Worm (Caenorhabditis elegans): Measurements from ENCODE around the gene let-721.

Gene let-721

DNA sequence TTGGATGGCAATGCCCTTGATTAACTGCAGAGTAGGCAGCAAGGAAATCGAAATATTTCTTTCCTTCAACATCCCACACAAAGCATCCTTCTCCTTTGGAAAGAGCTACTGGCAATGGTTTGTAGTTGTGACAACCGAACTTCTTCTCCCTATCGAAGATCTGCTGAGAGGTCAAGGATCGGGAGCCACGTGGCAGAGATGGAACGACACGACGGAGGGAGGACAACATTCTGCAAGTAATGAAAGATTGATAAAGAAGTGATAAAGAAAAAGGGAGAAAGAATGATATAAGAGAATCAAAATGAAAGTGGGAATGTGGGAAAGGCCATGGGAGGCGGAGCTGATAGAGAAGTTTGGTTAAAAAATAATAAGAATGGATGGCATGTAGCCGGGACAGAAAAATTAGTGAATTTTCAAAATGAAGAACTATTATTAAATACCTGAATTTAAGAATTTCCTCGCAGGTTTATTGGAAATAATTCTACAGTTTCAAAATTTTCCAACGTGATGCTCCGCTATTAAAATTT is 50.9 kb downstream of the let-721 start, which contains the start of gene oatr-1:
TSS of gene oatr-1 (minus strand) at position 477 of the 527 bp plus-strand sequence.
- TF ChIP-seq hlh-15 (tag; optimal IDR thresholded peaks at IDR 0.05), result no peak

Data from whole organism, late embryonic.